Worm (Caenorhabditis elegans): Measurements from ENCODE around the gene dylt-3.

ce11 chrII:8141135-8141534, 40.4 kb upstream of the dylt-3 start:
- TF ChIP-seq flt-1 (GFP tag; IDR thresholded peaks at IDR 0.05) (no peak), ref-1 (GFP tag; conservative IDR thresholded peaks at IDR 0.05) (no peak), T22C8.4 (GFP tag; IDR thresholded peaks at IDR 0.05) (no peak), med-1 (GFP tag; optimal IDR thresholded peaks at IDR 0.05; ENCODE audit: insufficient read depth) (no peak), ztf-29 (GFP tag; IDR thresholded peaks at IDR 0.05) (no peak), ztf-23 (GFP tag; IDR thresholded peaks at IDR 0.05) (no peak), tab-1 (GFP tag; IDR thresholded peaks at IDR 0.05) (no peak), cog-1 (tag; optimal IDR thresholded peaks at IDR 0.05) (no peak), klf-2 (GFP tag; conservative IDR thresholded peaks at IDR 0.05) (no peak)

Measured in whole organism, midembryonic.